Fruit fly (Drosophila melanogaster) whole organism, embryonic: Measurements from ENCODE around the gene Bet3.

Experiments used
- B-H1 ChIP-seq: fragments of 200-800 bp; sonication (Bioruptor generic); IDR thresholded peaks from 3 replicates; pipeline ENCODE4 v1.3.6; 2022; ENCODE audit warnings: missing biosample characterization, missing genetic modification characterization
- CG10366 ChIP-seq: fragments of 200-800 bp; sonication (Bioruptor generic); IDR thresholded peaks from 2 replicates; pipeline ENCODE4 v1.3.6; 2022; ENCODE audit warnings: missing biosample characterization, missing genetic modification characterization
- CG10431 ChIP-seq: fragments of 200-800 bp; sonication (Bioruptor generic); optimal IDR thresholded peaks from 3 replicates; lab custom pipeline; 2018; ENCODE audit warnings: missing biosample characterization, mild to moderate bottlenecking, missing genetic modification characterization
- CG10959 ChIP-seq: fragments of 200-800 bp; sonication (Bioruptor generic); IDR thresholded peaks from 2 replicates; pipeline ENCODE4 v1.3.6; 2022; ENCODE audit warnings: missing biosample characterization, missing genetic modification characterization
- CG11504 ChIP-seq: fragments of 200-800 bp; sonication (Bioruptor generic); optimal IDR thresholded peaks from 3 replicates; lab custom pipeline; 2019; ENCODE audit warnings: missing biosample characterization, mild to moderate bottlenecking, missing genetic modification characterization, moderate library complexity
- CG1233 ChIP-seq: fragments of 200-800 bp; sonication (Bioruptor generic); optimal IDR thresholded peaks from 4 replicates; lab custom pipeline; 2018; ENCODE audit warnings: missing biosample characterization, mild to moderate bottlenecking, missing genetic modification characterization
- CG14014 ChIP-seq: fragments of 200-800 bp; sonication (Bioruptor generic); IDR thresholded peaks from 2 replicates; pipeline ENCODE4 v1.3.6; 2022; ENCODE audit warnings: missing biosample characterization, missing genetic modification characterization
- CG1647 ChIP-seq: fragments of 200-800 bp; sonication (Bioruptor generic); optimal IDR thresholded peaks from 3 replicates; lab custom pipeline; 2016; ENCODE audit warnings: missing biosample characterization, missing genetic modification characterization
- CG16863 ChIP-seq: fragments of 200-800 bp; sonication (Bioruptor generic); optimal IDR thresholded peaks from 3 replicates; lab custom pipeline; 2016; ENCODE audit warnings: missing biosample characterization, missing genetic modification characterization
- CG2199 ChIP-seq: fragments of 200-800 bp; sonication (Bioruptor generic); IDR thresholded peaks from 3 replicates; pipeline ENCODE4 v1.3.6; 2022; ENCODE audit warnings: missing biosample characterization, missing genetic modification characterization
- CG30431 ChIP-seq: fragments of 200-800 bp; sonication (Bioruptor generic); optimal IDR thresholded peaks from 2 replicates; lab custom pipeline; 2017; ENCODE audit warnings: missing biosample characterization, missing genetic modification characterization
- CG3726 ChIP-seq: fragments of 200-800 bp; sonication (Bioruptor generic); IDR thresholded peaks from 3 replicates; pipeline ENCODE4, ENCODE4 v1.3.6; 2022; ENCODE audit warnings: missing biosample characterization, missing genetic modification characterization
- CG8478 ChIP-seq: fragments of >200 bp; optimal IDR thresholded peaks from 2 replicates; lab custom pipeline; 2018
- CG9727 ChIP-seq: fragments of 200-800 bp; sonication (Bioruptor generic); optimal IDR thresholded peaks from 3 replicates; lab custom pipeline; 2017; ENCODE audit warnings: missing biosample characterization, mild to moderate bottlenecking, missing genetic modification characterization
- CG9932 ChIP-seq: fragments of 200-800 bp; sonication (Bioruptor generic); IDR thresholded peaks from 2 replicates; pipeline ENCODE4 v1.3.6; 2022; ENCODE audit warnings: missing biosample characterization, missing genetic modification characterization
- CHES-1-like ChIP-seq: fragments of 200-800 bp; sonication (Bioruptor generic); optimal IDR thresholded peaks from 2 replicates; lab custom pipeline; 2016; ENCODE audit warnings: missing biosample characterization, missing genetic modification characterization
- CTCF ChIP-seq: fragments of 200-800 bp; sonication (Bioruptor generic); optimal IDR thresholded peaks from 2 replicates; lab custom pipeline; 2017; ENCODE audit warnings: missing biosample characterization, mild to moderate bottlenecking, missing genetic modification characterization, moderate library complexity
- D ChIP-seq, 2 experiments: fragments of 200-800 bp in 1 of 2; fragments of >200 bp in 1 of 2; sonication (Bioruptor generic) in 1 of 2; optimal IDR thresholded peaks; 2 replicates in 1 of 2; 3 replicates in 1 of 2; lab custom pipeline; 2017; ENCODE audit warnings: mild to moderate bottlenecking in 1 of 2, missing biosample characterization in 1 of 2, missing genetic modification characterization in 1 of 2, missing genetic modification reagents in 1 of 2
- D19A ChIP-seq: fragments of 200-800 bp; optimal IDR thresholded peaks from 3 replicates; lab custom pipeline; 2019; ENCODE audit warnings: missing biosample characterization, mild to moderate bottlenecking, missing genetic modification characterization, moderate library complexity
- Dp ChIP-seq: fragments of 200-800 bp; sonication (Bioruptor generic); optimal IDR thresholded peaks from 2 replicates; lab custom pipeline; 2018; ENCODE audit warnings: missing biosample characterization, mild to moderate bottlenecking, missing genetic modification characterization, moderate library complexity
- ERR ChIP-seq: fragments of 200-800 bp; sonication (Bioruptor generic); optimal IDR thresholded peaks from 2 replicates; lab custom pipeline; 2016; ENCODE audit warnings: missing biosample characterization, missing genetic modification characterization
- Kr ChIP-seq: fragments of 200-800 bp; sonication (Bioruptor generic); optimal IDR thresholded peaks from 2 replicates; lab custom pipeline; 2017; ENCODE audit warnings: missing biosample characterization, mild to moderate bottlenecking, missing genetic modification characterization
- Mad ChIP-seq: fragments of 200-800 bp; sonication (Bioruptor generic); optimal IDR thresholded peaks from 2 replicates; lab custom pipeline; 2016; ENCODE audit warnings: missing biosample characterization, missing genetic modification characterization
- NFAT ChIP-seq: fragments of 200-800 bp; sonication (Bioruptor generic); IDR thresholded peaks from 2 replicates; pipeline ENCODE4 v1.3.6; 2022; ENCODE audit warnings: missing biosample characterization, missing genetic modification characterization
- Neu2 ChIP-seq: fragments of 200-800 bp; sonication (Bioruptor generic); optimal IDR thresholded peaks from 3 replicates; lab custom pipeline; 2016; ENCODE audit warnings: missing biosample characterization, missing genetic modification characterization, borderline replicate concordance
- Taf1 ChIP-seq: fragments of 200-800 bp; sonication (Bioruptor generic); IDR thresholded peaks from 2 replicates; pipeline ENCODE4 v1.3.6; 2022; ENCODE audit warnings: missing biosample characterization, missing genetic modification characterization
- Tbp ChIP-seq: fragments of >200 bp; optimal IDR thresholded peaks from 2 replicates; lab custom pipeline; 2018; ENCODE audit warnings: missing biosample characterization, missing genetic modification characterization
- ab ChIP-seq: fragments of 200-800 bp; sonication (Bioruptor generic); optimal IDR thresholded peaks from 2 replicates; lab custom pipeline; 2016; ENCODE audit warnings: missing biosample characterization, missing genetic modification characterization
- ac ChIP-seq: fragments of 200-800 bp; sonication (Bioruptor generic); optimal IDR thresholded peaks from 3 replicates; lab custom pipeline; 2017; ENCODE audit warnings: missing biosample characterization, mild to moderate bottlenecking, missing genetic modification characterization
- crol ChIP-seq: fragments of 200-800 bp; sonication (Bioruptor generic); IDR thresholded peaks from 2 replicates; pipeline ENCODE4 v1.3.6; 2022; ENCODE audit warnings: missing biosample characterization, missing genetic modification characterization
- exex ChIP-seq: fragments of 200-800 bp; sonication (Bioruptor generic); optimal IDR thresholded peaks from 4 replicates; lab custom pipeline; 2018; ENCODE audit warnings: missing biosample characterization, mild to moderate bottlenecking, missing genetic modification characterization, moderate library complexity
- eyg ChIP-seq: fragments of 200-800 bp; sonication (Bioruptor generic); optimal IDR thresholded peaks from 3 replicates; lab custom pipeline; 2016; ENCODE audit warnings: missing biosample characterization, missing genetic modification characterization
- fd64A ChIP-seq: fragments of 200-800 bp; sonication (Bioruptor generic); optimal IDR thresholded peaks from 3 replicates; lab custom pipeline; 2018; ENCODE audit warnings: missing biosample characterization, mild to moderate bottlenecking, missing genetic modification characterization
- gfzf ChIP-seq: fragments of 200-800 bp; sonication (Bioruptor generic); optimal IDR thresholded peaks from 2 replicates; lab custom pipeline; 2016; ENCODE audit warnings: missing biosample characterization, mild to moderate bottlenecking, missing genetic modification characterization, moderate library complexity
- hbn ChIP-seq: fragments of 200-800 bp; sonication (Bioruptor generic); IDR thresholded peaks from 2 replicates; pipeline ENCODE4 v1.3.6; 2022; ENCODE audit warnings: missing biosample characterization, missing genetic modification characterization; ENCODE audit not compliant: partially characterized antibody
- insv ChIP-seq, 2 experiments: fragments of 200-800 bp; sonication (Bioruptor generic); optimal IDR thresholded peaks; 3 replicates each; lab custom pipeline; 2016 to 2018; ENCODE audit warnings: missing biosample characterization in 2 of 2, missing genetic modification characterization in 2 of 2
- kah ChIP-seq: fragments of 200-800 bp; sonication (Bioruptor generic); optimal IDR thresholded peaks from 2 replicates; lab custom pipeline; 2018; ENCODE audit warnings: missing biosample characterization, mild to moderate bottlenecking, missing genetic modification characterization
- lbe ChIP-seq: fragments of 200-800 bp; sonication (Bioruptor generic); optimal IDR thresholded peaks from 2 replicates; lab custom pipeline; 2016; ENCODE audit warnings: missing biosample characterization, mild to moderate bottlenecking, missing genetic modification characterization
- lola ChIP-seq, 3 experiments: fragments of >200 bp in 2 of 3; fragments of 200-800 bp in 1 of 3; sonication (Bioruptor generic) in 1 of 3; optimal IDR thresholded peaks; 2 replicates each; lab custom pipeline; 2017 to 2019; ENCODE audit warnings: missing biosample characterization in 3 of 3, missing genetic modification characterization in 3 of 3, mild to moderate bottlenecking in 1 of 3, moderate library complexity in 1 of 3
- nau ChIP-seq: fragments of 200-800 bp; sonication (Bioruptor generic); optimal IDR thresholded peaks from 3 replicates; lab custom pipeline; 2017; ENCODE audit warnings: missing biosample characterization, mild to moderate bottlenecking, missing genetic modification characterization, missing genetic modification reagents
- oc ChIP-seq: fragments of 200-800 bp; sonication (Bioruptor generic); optimal IDR thresholded peaks from 2 replicates; lab custom pipeline; 2018; ENCODE audit warnings: missing biosample characterization, mild to moderate bottlenecking, missing genetic modification characterization, moderate library complexity
- pum ChIP-seq: fragments of 200-800 bp; sonication (Bioruptor generic); optimal IDR thresholded peaks from 2 replicates; lab custom pipeline; 2016; ENCODE audit warnings: missing biosample characterization, missing genetic modification characterization
- ranshi ChIP-seq: fragments of 200-800 bp; sonication (Bioruptor generic); IDR thresholded peaks from 2 replicates; pipeline ENCODE4 v1.3.6; 2022; ENCODE audit warnings: missing biosample characterization, missing genetic modification characterization
- seq ChIP-seq: fragments of 200-800 bp; sonication (Bioruptor generic); IDR thresholded peaks from 2 replicates; pipeline ENCODE4 v1.3.6; 2022; ENCODE audit warnings: missing biosample characterization, missing genetic modification characterization
- sim ChIP-seq: fragments of 200-800 bp; sonication (Bioruptor generic); IDR thresholded peaks from 2 replicates; pipeline ENCODE4 v1.3.6; 2022; ENCODE audit warnings: missing biosample characterization, missing genetic modification characterization
- tio ChIP-seq: fragments of 200-800 bp; sonication (Bioruptor generic); optimal IDR thresholded peaks from 2 replicates; lab custom pipeline; 2017; ENCODE audit warnings: missing biosample characterization, missing genetic modification characterization, inconsistent platforms
- trh ChIP-seq: fragments of 200-800 bp; sonication (Bioruptor generic); optimal IDR thresholded peaks from 2 replicates; lab custom pipeline; 2016; ENCODE audit warnings: missing biosample characterization, missing genetic modification characterization
- ttk ChIP-seq: fragments of 200-800 bp; sonication (Bioruptor generic); IDR thresholded peaks from 2 replicates; pipeline ENCODE4 v2.1.2; 2022; ENCODE audit warnings: missing biosample characterization, missing genetic modification characterization
- wdn ChIP-seq: fragments of 200-800 bp; sonication (Bioruptor generic); IDR thresholded peaks from 2 replicates; pipeline ENCODE4 v1.3.6; 2022; ENCODE audit warnings: missing biosample characterization, missing genetic modification characterization
- wek ChIP-seq: fragments of 200-800 bp; sonication (Bioruptor generic); optimal IDR thresholded peaks from 3 replicates; lab custom pipeline; 2018; ENCODE audit warnings: missing biosample characterization, mild to moderate bottlenecking, missing genetic modification characterization, moderate library complexity

Bet3 gene

dm6 chr3L:9487586-9487985 lies 45.5 kb upstream of the Bet3 start, which contains the start of gene pall (continued):
- TF ChIP-seq Taf1 (GFP tag; lab: Robert Waterston, UW) (no peak), crol (GFP tag; lab: Robert Waterston, UW) (no peak), exex (tag; lab: Kevin White, UChicago) (peak; percentile 2), gfzf (GFP tag; lab: Kevin White, UChicago) (peak; percentile 92)

DNA sequence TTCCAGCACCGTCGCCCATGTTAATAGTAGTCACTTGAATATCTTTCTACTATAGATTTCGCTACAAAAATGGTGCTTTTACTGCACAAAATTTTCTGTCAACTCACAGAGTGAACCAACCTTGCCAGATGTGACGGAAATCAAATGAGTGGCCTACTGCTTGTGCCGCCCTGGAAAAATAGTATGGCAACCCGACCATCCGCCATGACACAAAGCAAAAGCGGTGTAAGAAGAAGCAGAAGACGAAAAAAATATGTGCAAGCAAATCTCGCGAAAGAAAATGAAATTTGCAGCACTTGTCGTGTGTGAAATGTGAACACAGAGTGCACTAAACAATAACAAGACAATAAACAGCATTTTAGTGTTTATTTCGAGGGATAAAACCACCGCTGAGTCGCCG lies 34.8 kb upstream of the Bet3 start, which contains the start of the genes Uch-L5 and Jarid2:
TSS of gene Uch-L5 (minus strand) at position 137 of the 400 bp plus-strand sequence.
TSS of gene Jarid2 (plus strand) at position 210 of the 400 bp plus-strand sequence.
- TF ChIP-seq D19A (tag; lab: Kevin White, UChicago) (no peak), CG11504 (tag; lab: Kevin White, UChicago) (no peak), NFAT (GFP tag; lab: Robert Waterston, UW) (peak; percentile 69), CG9932 (GFP tag; lab: Robert Waterston, UW) (peak; percentile 23; the same call in 1 of the 2 replicates), wdn (GFP tag; lab: Robert Waterston, UW) (peak; percentile 47; the same call in 1 of the 2 replicates), tio (GFP tag; lab: Kevin White, UChicago) (no peak), CG1647 (GFP tag; lab: Kevin White, UChicago) (peak; percentile 46), Neu2 (no peak), Tbp (GFP tag; lab: Kevin White, UChicago) (no peak), CG2199 (no peak), Kr (GFP tag; lab: Kevin White, UChicago) (no peak), CG10959 (GFP tag; lab: Robert Waterston, UW) (no peak), Taf1 (GFP tag; lab: Robert Waterston, UW) (no peak), CG10366 (GFP tag; lab: Robert Waterston, UW) (no peak), hbn (no peak), ERR (GFP tag; lab: Kevin White, UChicago) (peak; percentile 61), trh (GFP tag; lab: Kevin White, UChicago) (no peak), CHES-1-like (GFP tag; lab: Kevin White, UChicago) (peak; percentile 94), fd64A (GFP tag; lab: Kevin White, UChicago) (no peak), B-H1 (GFP tag; lab: Robert Waterston, UW) (no peak), kah (no peak), CG16863 (GFP tag; lab: Kevin White, UChicago) (peak; percentile 43), Dp (GFP tag; lab: Kevin White, UChicago) (peak; percentile 62), Mad (GFP tag; lab: Kevin White, UChicago) (peak; percentile 43), CG10431 (GFP tag; lab: Kevin White, UChicago) (no peak), ranshi (GFP tag; lab: Robert Waterston, UW) (peak; percentile 37; the same call in 1 of the 2 replicates), oc (no peak), CG3726 (no peak), D (optimal IDR thresholded peaks at IDR 0.05; lab: Kevin White, UChicago) (no peak), D (GFP tag; optimal IDR thresholded peaks at IDR 0.05; lab: Kevin White, UChicago) (no peak), ac (GFP tag; lab: Kevin White, UChicago) (no peak), wek (GFP tag; lab: Kevin White, UChicago) (peak; percentile 49), CG8478 (no peak), lbe (GFP tag; lab: Kevin White, UChicago) (no peak), CG1233 (GFP tag; lab: Kevin White, UChicago) (peak; percentile 23), CG30431 (GFP tag; lab: Kevin White, UChicago) (no peak), insv (GFP tag; optimal IDR thresholded peaks at IDR 0.05; lab: Kevin White, UChicago) (peak in 1 of 2 experiments; percentile 37), ab (GFP tag; lab: Kevin White, UChicago) (no peak), CG9727 (GFP tag; lab: Kevin White, UChicago) (no peak), ttk (GFP tag; lab: Robert Waterston, UW) (no peak), sim (GFP tag; lab: Robert Waterston, UW) (no peak), eyg (peak; percentile 5), seq (GFP tag; lab: Robert Waterston, UW) (no peak), CTCF (GFP tag; lab: Kevin White, UChicago) (peak; percentile 59), nau (no peak), lola (GFP tag; optimal IDR thresholded peaks at IDR 0.05; lab: Kevin White, UChicago) (no peak), gfzf (GFP tag; lab: Kevin White, UChicago) (peak; percentile 42), pum (GFP tag; lab: Kevin White, UChicago) (peak; percentile 42), CG14014 (GFP tag; lab: Robert Waterston, UW) (no peak)
